Worm (Caenorhabditis elegans) whole organism, L4/young adult: Measurements from ENCODE around the gene ntp-1.

Experiments used
- W03F9.2 ChIP-seq: fragments of 150-350 bp; optimal IDR thresholded peaks from 2 replicates; lab custom pipeline; 2014; ENCODE audit warnings: missing biosample characterization, missing genetic modification characterization
- him-1 ChIP-seq: sonication (generic microtip); optimal IDR thresholded peaks from 2 replicates; lab custom pipeline; 2016; ENCODE audit warnings: missing genotype, missing genetic modification reagents, missing genetic modification characterization, missing compliant biosample characterization

DNA sequence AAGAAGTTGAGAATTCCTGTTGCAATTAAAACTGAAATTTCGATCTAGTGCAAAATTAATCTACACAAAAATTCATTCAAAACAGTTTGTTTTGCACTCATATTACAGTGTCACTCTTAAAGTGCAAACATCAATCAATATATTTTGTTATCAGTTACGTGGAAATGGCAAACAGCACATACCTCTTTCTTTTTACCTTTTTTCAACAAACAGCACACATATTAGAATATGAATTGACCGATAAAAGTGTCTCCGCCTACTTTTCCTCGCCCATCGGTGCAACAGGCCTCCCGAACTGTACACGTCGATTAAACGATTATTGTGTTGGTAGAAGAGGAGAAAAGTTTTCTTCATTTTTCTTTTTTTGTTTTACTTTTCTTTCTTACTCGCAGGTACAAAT, 46.6 kb upstream of the ntp-1 start:
- TF ChIP-seq W03F9.2, result no peak
- TF ChIP-seq him-1 (tag; lab: Kevin White, UChicago), result no peak
